Fruit fly (Drosophila melanogaster) whole organism, embryonic: ENCODE data around the gene Hayan.

Experiments used
- Antp ChIP-seq: fragments of 200-800 bp; sonication (Bioruptor generic); optimal IDR thresholded peaks from 3 replicates; lab custom pipeline; 2016; ENCODE audit warnings: missing biosample characterization, missing genetic modification characterization
- Asciz ChIP-seq: fragments of 200-800 bp; sonication (Bioruptor generic); optimal IDR thresholded peaks from 2 replicates; lab custom pipeline; 2017; ENCODE audit warnings: missing biosample characterization, mild to moderate bottlenecking, missing genetic modification characterization, missing genetic modification reagents
- Atf3 ChIP-seq: fragments of 200-800 bp; sonication (Bioruptor generic); optimal IDR thresholded peaks from 3 replicates; lab custom pipeline; 2016; ENCODE audit warnings: missing biosample characterization, missing genetic modification characterization
- CG10274 ChIP-seq: fragments of 200-800 bp; sonication (Bioruptor generic); optimal IDR thresholded peaks from 3 replicates; lab custom pipeline; 2017; ENCODE audit warnings: missing biosample characterization, mild to moderate bottlenecking, missing genetic modification characterization
- CG12769 ChIP-seq: fragments of 200-800 bp; sonication (Bioruptor generic); optimal IDR thresholded peaks from 2 replicates; lab custom pipeline; 2019; ENCODE audit warnings: missing biosample characterization, mild to moderate bottlenecking, missing genetic modification characterization, moderate library complexity
- CG15479 ChIP-seq: fragments of 200-800 bp; sonication (Bioruptor generic); optimal IDR thresholded peaks from 3 replicates; lab custom pipeline; 2019; ENCODE audit warnings: missing biosample characterization, mild to moderate bottlenecking, missing genetic modification characterization, moderate library complexity
- CG15514 ChIP-seq: fragments of 200-800 bp; sonication (Bioruptor generic); optimal IDR thresholded peaks from 3 replicates; lab custom pipeline; 2017; ENCODE audit warnings: missing biosample characterization, missing genetic modification characterization, mild to moderate bottlenecking, moderate library complexity, missing genetic modification reagents
- CG2199 ChIP-seq: fragments of 200-800 bp; sonication (Bioruptor generic); IDR thresholded peaks from 3 replicates; pipeline ENCODE4 v1.3.6; 2022; ENCODE audit warnings: missing biosample characterization, missing genetic modification characterization
- CG30020 ChIP-seq: fragments of 200-800 bp; optimal IDR thresholded peaks from 2 replicates; lab custom pipeline; 2019; ENCODE audit warnings: missing biosample characterization, mild to moderate bottlenecking, missing genetic modification characterization, moderate library complexity
- CG3838 ChIP-seq: fragments of 200-800 bp; sonication (Bioruptor generic); optimal IDR thresholded peaks from 3 replicates; lab custom pipeline; 2016; ENCODE audit warnings: missing biosample characterization, missing genetic modification characterization
- CG5245 ChIP-seq: fragments of 200-800 bp; sonication (Bioruptor generic); optimal IDR thresholded peaks from 3 replicates; lab custom pipeline; 2016; ENCODE audit warnings: missing biosample characterization, missing genetic modification characterization
- CG6854 ChIP-seq: fragments of 200-800 bp; sonication (Bioruptor generic); optimal IDR thresholded peaks from 3 replicates; lab custom pipeline; 2017; ENCODE audit warnings: missing biosample characterization, mild to moderate bottlenecking, missing genetic modification characterization
- CG9797 ChIP-seq: fragments of 200-800 bp; sonication (Bioruptor generic); optimal IDR thresholded peaks from 3 replicates; lab custom pipeline; 2018; ENCODE audit warnings: missing biosample characterization, mild to moderate bottlenecking, missing genetic modification characterization
- D19B ChIP-seq: fragments of 200-800 bp; sonication (Bioruptor generic); optimal IDR thresholded peaks from 2 replicates; lab custom pipeline; 2017; ENCODE audit warnings: missing biosample characterization, mild to moderate bottlenecking, missing genetic modification characterization
- Dad ChIP-seq: fragments of 200-800 bp; sonication (Bioruptor generic); optimal IDR thresholded peaks from 3 replicates; lab custom pipeline; 2016; ENCODE audit warnings: missing biosample characterization, missing genetic modification characterization
- Deaf1 ChIP-seq: fragments of 200-800 bp; optimal IDR thresholded peaks from 3 replicates; lab custom pipeline; 2019; ENCODE audit warnings: missing biosample characterization, mild to moderate bottlenecking, missing genetic modification characterization, moderate library complexity
- Dek ChIP-seq: fragments of 200-800 bp; sonication (Bioruptor generic); optimal IDR thresholded peaks from 3 replicates; lab custom pipeline; 2019; ENCODE audit warnings: missing biosample characterization, mild to moderate bottlenecking, missing genetic modification characterization, moderate library complexity
- Ets97D ChIP-seq: fragments of 200-800 bp; sonication (Bioruptor generic); optimal IDR thresholded peaks from 3 replicates; lab custom pipeline; 2016; ENCODE audit warnings: missing biosample characterization, missing genetic modification characterization
- HmgZ ChIP-seq: fragments of 200-800 bp; sonication (Bioruptor generic); optimal IDR thresholded peaks from 2 replicates; lab custom pipeline; 2018; ENCODE audit warnings: missing biosample characterization, mild to moderate bottlenecking, missing genetic modification characterization
- Mad ChIP-seq: fragments of 200-800 bp; sonication (Bioruptor generic); optimal IDR thresholded peaks from 2 replicates; lab custom pipeline; 2016; ENCODE audit warnings: missing biosample characterization, missing genetic modification characterization
- Med ChIP-seq: fragments of 200-800 bp; sonication (Bioruptor generic); peaks from one replicate; lab custom pipeline; 2016; ENCODE audit warnings: missing biosample characterization, missing genetic modification characterization, mild to moderate bottlenecking, inconsistent platforms, moderate library complexity
- PHDP ChIP-seq: fragments of 200-800 bp; sonication (Bioruptor generic); optimal IDR thresholded peaks from 3 replicates; lab custom pipeline; 2018; ENCODE audit warnings: missing biosample characterization, mild to moderate bottlenecking, missing genetic modification characterization, moderate library complexity
- Pdp1 ChIP-seq, 2 experiments: fragments of 200-800 bp; sonication (Bioruptor generic); optimal IDR thresholded peaks; 3 replicates each; lab custom pipeline; 2016; ENCODE audit warnings: missing biosample characterization in 2 of 2, missing genetic modification characterization in 2 of 2, mild to moderate bottlenecking in 1 of 2, moderate library complexity in 1 of 2
- Ssrp ChIP-seq: fragments of 200-800 bp; sonication (Bioruptor generic); optimal IDR thresholded peaks from 2 replicates; lab custom pipeline; 2018; ENCODE audit warnings: missing biosample characterization, mild to moderate bottlenecking, missing genetic modification characterization, moderate library complexity
- ab ChIP-seq: fragments of 200-800 bp; sonication (Bioruptor generic); optimal IDR thresholded peaks from 2 replicates; lab custom pipeline; 2016; ENCODE audit warnings: missing biosample characterization, missing genetic modification characterization
- abd-A ChIP-seq: fragments of 200-800 bp; sonication (Bioruptor generic); optimal IDR thresholded peaks from 3 replicates; lab custom pipeline; 2019; ENCODE audit warnings: missing biosample characterization, mild to moderate bottlenecking, missing genetic modification characterization, moderate library complexity
- ap ChIP-seq: fragments of 200-800 bp; sonication (Bioruptor generic); IDR thresholded peaks from 2 replicates; pipeline ENCODE4 v1.3.6; 2022; ENCODE audit warnings: missing biosample characterization, missing genetic modification characterization
- bab2 ChIP-seq: fragments of 200-800 bp; sonication (Bioruptor generic); optimal IDR thresholded peaks from 2 replicates; lab custom pipeline; 2016; ENCODE audit warnings: missing biosample characterization, missing genetic modification characterization
- corto ChIP-seq: fragments of 200-800 bp; sonication (Bioruptor generic); optimal IDR thresholded peaks from 2 replicates; lab custom pipeline; 2016; ENCODE audit warnings: missing biosample characterization, mild to moderate bottlenecking, missing genetic modification characterization, moderate library complexity
- croc ChIP-seq: fragments of 200-800 bp; sonication (Bioruptor generic); conservative IDR thresholded peaks from 3 replicates; pipeline ENCODE4 v1.3.6; 2022; ENCODE audit warnings: missing biosample characterization, missing genetic modification characterization
- danr ChIP-seq: fragments of 200-800 bp; sonication (Bioruptor generic); IDR thresholded peaks from 2 replicates; pipeline ENCODE4 v1.3.6; 2022; ENCODE audit warnings: missing biosample characterization, missing genetic modification characterization
- disco-r ChIP-seq: fragments of 200-800 bp; sonication (Bioruptor generic); optimal IDR thresholded peaks from 2 replicates; lab custom pipeline; 2016; ENCODE audit warnings: missing biosample characterization, missing genetic modification characterization
- dm ChIP-seq: fragments of 200-800 bp; sonication (Bioruptor generic); optimal IDR thresholded peaks from 3 replicates; lab custom pipeline; 2016; ENCODE audit warnings: missing biosample characterization, missing genetic modification characterization
- fd64A ChIP-seq: fragments of 200-800 bp; sonication (Bioruptor generic); optimal IDR thresholded peaks from 3 replicates; lab custom pipeline; 2018; ENCODE audit warnings: missing biosample characterization, mild to moderate bottlenecking, missing genetic modification characterization
- ftz-f1 ChIP-seq: fragments of 200-800 bp; sonication (Bioruptor generic); optimal IDR thresholded peaks from 2 replicates; lab custom pipeline; 2016; ENCODE audit warnings: missing biosample characterization, missing genetic modification characterization
- gcm2 ChIP-seq: fragments of 200-800 bp; sonication (Bioruptor generic); optimal IDR thresholded peaks from 2 replicates; lab custom pipeline; 2016; ENCODE audit warnings: missing biosample characterization, missing genetic modification characterization
- kah ChIP-seq: fragments of 200-800 bp; sonication (Bioruptor generic); optimal IDR thresholded peaks from 2 replicates; lab custom pipeline; 2018; ENCODE audit warnings: missing biosample characterization, mild to moderate bottlenecking, missing genetic modification characterization
- luna ChIP-seq: fragments of 200-800 bp; sonication (Bioruptor generic); optimal IDR thresholded peaks from 2 replicates; lab custom pipeline; 2016; ENCODE audit warnings: missing biosample characterization, missing genetic modification characterization
- nmo ChIP-seq: fragments of 200-800 bp; sonication (Bioruptor generic); optimal IDR thresholded peaks from 2 replicates; lab custom pipeline; 2018; ENCODE audit warnings: missing biosample characterization, mild to moderate bottlenecking, missing genetic modification characterization, moderate library complexity
- peb ChIP-seq: fragments of 200-800 bp; sonication (Bioruptor generic); IDR thresholded peaks from 2 replicates; pipeline ENCODE4 v1.3.6; 2022; ENCODE audit warnings: missing biosample characterization, missing genetic modification characterization
- pfk ChIP-seq: fragments of 200-800 bp; sonication (Bioruptor generic); optimal IDR thresholded peaks from 2 replicates; lab custom pipeline; 2018; ENCODE audit warnings: missing biosample characterization, mild to moderate bottlenecking, missing genetic modification characterization, moderate library complexity
- row ChIP-seq: fragments of 200-800 bp; sonication (Bioruptor generic); IDR thresholded peaks from 3 replicates; pipeline ENCODE4 v1.3.6; 2022; ENCODE audit warnings: missing biosample characterization, missing genetic modification characterization
- salm ChIP-seq: fragments of 200-800 bp; sonication (Bioruptor generic); optimal IDR thresholded peaks from 2 replicates; lab custom pipeline; 2018; ENCODE audit warnings: missing biosample characterization, mild to moderate bottlenecking, missing genetic modification characterization
- seq ChIP-seq: fragments of 200-800 bp; sonication (Bioruptor generic); IDR thresholded peaks from 2 replicates; pipeline ENCODE4 v1.3.6; 2022; ENCODE audit warnings: missing biosample characterization, missing genetic modification characterization
- sqz ChIP-seq: fragments of 200-800 bp; sonication (Bioruptor generic); optimal IDR thresholded peaks from 3 replicates; lab custom pipeline; 2018; ENCODE audit warnings: missing biosample characterization, mild to moderate bottlenecking, missing genetic modification characterization
- stwl ChIP-seq: fragments of 200-800 bp; sonication (Bioruptor generic); optimal IDR thresholded peaks from 3 replicates; lab custom pipeline; 2018; ENCODE audit warnings: missing biosample characterization, mild to moderate bottlenecking, missing genetic modification characterization, moderate library complexity
- tio ChIP-seq: fragments of 200-800 bp; sonication (Bioruptor generic); optimal IDR thresholded peaks from 2 replicates; lab custom pipeline; 2017; ENCODE audit warnings: missing biosample characterization, missing genetic modification characterization, inconsistent platforms
- tx ChIP-seq: fragments of 200-800 bp; sonication (Bioruptor generic); optimal IDR thresholded peaks from 2 replicates; lab custom pipeline; 2016; ENCODE audit warnings: missing biosample characterization, missing genetic modification characterization
- vfl ChIP-seq: fragments of 200-800 bp; sonication (Bioruptor generic); optimal IDR thresholded peaks from 2 replicates; lab custom pipeline; 2016; ENCODE audit warnings: missing biosample characterization, missing genetic modification characterization
- z ChIP-seq: fragments of 200-800 bp; sonication (Bioruptor generic); IDR thresholded peaks from 3 replicates; pipeline ENCODE4 v1.3.6; 2022; ENCODE audit warnings: missing biosample characterization, missing genetic modification characterization
- zen ChIP-seq: fragments of 200-800 bp; sonication (Bioruptor generic); optimal IDR thresholded peaks from 3 replicates; lab custom pipeline; 2018; ENCODE audit warnings: missing biosample characterization, mild to moderate bottlenecking, missing genetic modification characterization, moderate library complexity
- zfh1 ChIP-seq: fragments of 200-800 bp; sonication (Bioruptor generic); IDR thresholded peaks from 3 replicates; pipeline ENCODE4 v1.3.6; 2022; ENCODE audit warnings: missing biosample characterization, missing genetic modification characterization

The Hayan gene

dm6 chrX:18512271-18512679, 28.7 kb upstream of the Hayan start, which contains the start of gene Ggt-1 (continued):
- peak; percentile 79 for TF ChIP-seq CG12769 (tag; lab: Kevin White, UChicago)
- TF ChIP-seq gcm2 (GFP tag; lab: Kevin White, UChicago), result peak; percentile 34
- no peak for TF ChIP-seq CG15479 (GFP tag; lab: Kevin White, UChicago)
- peak; percentile 23 for TF ChIP-seq CG30020 (tag; lab: Kevin White, UChicago)
- no peak for TF ChIP-seq Ssrp (tag; lab: Kevin White, UChicago)
- TF ChIP-seq Med (GFP tag; lab: Kevin White, UChicago), result peak; percentile 75
- TF ChIP-seq disco-r (GFP tag; lab: Kevin White, UChicago), result no peak
- TF ChIP-seq CG5245, result no peak
- TF ChIP-seq sqz, result no peak
- TF ChIP-seq pfk (GFP tag; lab: Kevin White, UChicago), result peak; percentile 94
- TF ChIP-seq CG6854, result no peak
- TF ChIP-seq stwl (tag; lab: Kevin White, UChicago), result peak; percentile 77
- peak in 1 of 2 experiments; percentile 93 for TF ChIP-seq Pdp1 (GFP tag; optimal IDR thresholded peaks at IDR 0.05; lab: Kevin White, UChicago)
- TF ChIP-seq Dek (tag; lab: Kevin White, UChicago), result no peak
- no peak for TF ChIP-seq dm (GFP tag; lab: Kevin White, UChicago)
- no peak for TF ChIP-seq CG3838 (GFP tag; lab: Kevin White, UChicago)
- no peak for TF ChIP-seq vfl (GFP tag; lab: Kevin White, UChicago)
- no peak for TF ChIP-seq tx (GFP tag; lab: Kevin White, UChicago)
- no peak for TF ChIP-seq luna (GFP tag; lab: Kevin White, UChicago)
- peak; percentile 94 for TF ChIP-seq CG15514 (GFP tag; lab: Kevin White, UChicago)
- TF ChIP-seq CG2199 (GFP tag; lab: Robert Waterston, UW), result no peak
- TF ChIP-seq salm, result no peak
- no peak for TF ChIP-seq kah
- no peak for TF ChIP-seq croc (GFP tag; lab: Robert Waterston, UW)
- TF ChIP-seq HmgZ (tag; lab: Kevin White, UChicago), result peak; percentile 16
- TF ChIP-seq zen (tag; lab: Kevin White, UChicago), result no peak
- no peak for TF ChIP-seq D19B (GFP tag; lab: Kevin White, UChicago)
- TF ChIP-seq abd-A (tag; lab: Kevin White, UChicago), result no peak
- peak; percentile 65 for TF ChIP-seq Ets97D (GFP tag; lab: Kevin White, UChicago)
- no peak for TF ChIP-seq corto
- TF ChIP-seq ftz-f1 (GFP tag; lab: Kevin White, UChicago), result peak; percentile 72
- no peak for TF ChIP-seq PHDP
- TF ChIP-seq row (GFP tag; lab: Robert Waterston, UW), result 0 out of 3 replicates have a peak, but pooled peaks have one; percentile 14
- TF ChIP-seq zfh1 (GFP tag; lab: Robert Waterston, UW), result no peak
- no peak for TF ChIP-seq CG10274 (GFP tag; lab: Kevin White, UChicago)
- no peak for TF ChIP-seq Atf3 (GFP tag; lab: Kevin White, UChicago)
- no peak for TF ChIP-seq Mad (GFP tag; lab: Kevin White, UChicago)
- no peak for TF ChIP-seq ap (GFP tag; lab: Robert Waterston, UW)
- TF ChIP-seq ab (GFP tag; lab: Kevin White, UChicago), result no peak
- TF ChIP-seq danr, result no peak
- TF ChIP-seq seq (GFP tag; lab: Robert Waterston, UW), result no peak
- no peak for TF ChIP-seq fd64A
- TF ChIP-seq Asciz, result no peak
- no peak for TF ChIP-seq Dad (GFP tag; lab: Kevin White, UChicago)
- TF ChIP-seq tio (GFP tag; lab: Kevin White, UChicago), result no peak
- TF ChIP-seq z (GFP tag; lab: Robert Waterston, UW), result no peak
- TF ChIP-seq peb, result no peak
- no peak for TF ChIP-seq CG9797
- peak; percentile 68 for TF ChIP-seq Deaf1 (tag; lab: Kevin White, UChicago)
- TF ChIP-seq nmo (GFP tag; lab: Kevin White, UChicago), result no peak
- TF ChIP-seq bab2 (GFP tag; lab: Kevin White, UChicago), result no peak
- no peak for TF ChIP-seq Antp (GFP tag; lab: Kevin White, UChicago)
